Fruit fly (Drosophila melanogaster) whole organism, prepupa: ENCODE data around the gene GluRIIA.

Experiments used
- CG10631 ChIP-seq: fragments of 200-800 bp; sonication (Bioruptor generic); optimal IDR thresholded peaks from 2 replicates; lab custom pipeline; 2016; ENCODE audit warnings: missing biosample characterization, missing genetic modification characterization
- CG10669 ChIP-seq: fragments of 200-800 bp; sonication (Bioruptor generic); optimal IDR thresholded peaks from 3 replicates; lab custom pipeline; 2018; ENCODE audit warnings: missing biosample characterization, mild to moderate bottlenecking, missing genetic modification characterization, moderate library complexity
- CG11762 ChIP-seq: fragments of 200-800 bp; sonication (Bioruptor generic); optimal IDR thresholded peaks from 3 replicates; lab custom pipeline; 2016; ENCODE audit warnings: missing biosample characterization, missing genetic modification characterization; ENCODE audit not compliant: insufficient read depth
- CG11902 ChIP-seq: fragments of 200-800 bp; sonication (Bioruptor generic); optimal IDR thresholded peaks from 3 replicates; lab custom pipeline; 2016; ENCODE audit warnings: missing biosample characterization, missing genetic modification characterization
- CG15336 ChIP-seq: fragments of 200-800 bp; sonication (Bioruptor generic); IDR thresholded peaks from 2 replicates; pipeline ENCODE4 v1.3.6; 2022; ENCODE audit warnings: missing biosample characterization, missing genetic modification characterization
- CG16779 ChIP-seq: fragments of 200-800 bp; sonication (Bioruptor generic); optimal IDR thresholded peaks from 3 replicates; lab custom pipeline; 2017; ENCODE audit warnings: missing biosample characterization, mild to moderate bottlenecking, missing genetic modification characterization
- CG3032 ChIP-seq: fragments of 200-800 bp; optimal IDR thresholded peaks from 2 replicates; lab custom pipeline; 2019; ENCODE audit warnings: missing biosample characterization, mild to moderate bottlenecking, missing genetic modification characterization, moderate library complexity
- CG31627 ChIP-seq: fragments of 200-800 bp; sonication (Bioruptor generic); optimal IDR thresholded peaks from 3 replicates; lab custom pipeline; 2016; ENCODE audit warnings: missing biosample characterization, missing genetic modification characterization
- CG32006 ChIP-seq: fragments of 200-800 bp; sonication (Bioruptor generic); optimal IDR thresholded peaks from 3 replicates; lab custom pipeline; 2017; ENCODE audit warnings: missing biosample characterization, mild to moderate bottlenecking, missing genetic modification characterization
- CG3919 ChIP-seq: fragments of 200-800 bp; sonication (Bioruptor generic); optimal IDR thresholded peaks from 3 replicates; lab custom pipeline; 2016; ENCODE audit warnings: missing biosample characterization, missing genetic modification characterization
- CG4318 ChIP-seq: fragments of 200-800 bp; sonication (Bioruptor generic); optimal IDR thresholded peaks from 3 replicates; lab custom pipeline; 2017; ENCODE audit warnings: missing biosample characterization, mild to moderate bottlenecking, missing genetic modification characterization
- CG6163 ChIP-seq: fragments of 200-800 bp; sonication (Bioruptor generic); IDR thresholded peaks from 3 replicates; pipeline ENCODE4 v1.3.6; 2022; ENCODE audit warnings: missing biosample characterization, missing genetic modification characterization
- CG6276 ChIP-seq: fragments of 200-800 bp; sonication (Bioruptor generic); optimal IDR thresholded peaks from 2 replicates; lab custom pipeline; 2017; ENCODE audit warnings: missing biosample characterization, mild to moderate bottlenecking, missing genetic modification characterization
- CG6792 ChIP-seq: fragments of 200-800 bp; sonication (Bioruptor generic); optimal IDR thresholded peaks from 3 replicates; lab custom pipeline; 2016; ENCODE audit warnings: missing biosample characterization, missing genetic modification characterization
- CG7368 ChIP-seq: fragments of 200-800 bp; sonication (Bioruptor generic); optimal IDR thresholded peaks from 3 replicates; lab custom pipeline; 2016; ENCODE audit warnings: missing biosample characterization, missing genetic modification characterization
- CG8119 ChIP-seq: fragments of 200-800 bp; sonication (Bioruptor generic); IDR thresholded peaks from 3 replicates; pipeline ENCODE4 v1.3.6; 2022; ENCODE audit warnings: missing biosample characterization, missing genetic modification characterization
- CG8632 ChIP-seq: fragments of 200-800 bp; sonication (Bioruptor generic); optimal IDR thresholded peaks from 3 replicates; lab custom pipeline; 2016; ENCODE audit warnings: missing biosample characterization, missing genetic modification characterization
- CG9139 ChIP-seq: fragments of 200-800 bp; sonication (Bioruptor generic); optimal IDR thresholded peaks from 3 replicates; lab custom pipeline; 2017; ENCODE audit warnings: missing biosample characterization, mild to moderate bottlenecking, missing genetic modification characterization
- Eip78C ChIP-seq: fragments of 200-800 bp; sonication (Bioruptor generic); peaks from one replicate; lab custom pipeline; 2016; ENCODE audit warnings: missing biosample characterization, missing genetic modification characterization
- Eip93F ChIP-seq: fragments of 200-800 bp; sonication (Bioruptor generic); optimal IDR thresholded peaks from 2 replicates; lab custom pipeline; 2016; ENCODE audit warnings: missing biosample characterization, mild to moderate bottlenecking, missing genetic modification characterization
- Ets21C ChIP-seq: fragments of 200-800 bp; sonication (Bioruptor generic); optimal IDR thresholded peaks from 3 replicates; lab custom pipeline; 2016; ENCODE audit warnings: missing biosample characterization, missing genetic modification characterization
- Ets96B ChIP-seq: fragments of 200-800 bp; optimal IDR thresholded peaks from 2 replicates; lab custom pipeline; 2019; ENCODE audit warnings: missing biosample characterization, mild to moderate bottlenecking, missing genetic modification characterization, moderate library complexity
- Hr38 ChIP-seq: sonication (Bioruptor generic); optimal IDR thresholded peaks from 2 replicates; lab custom pipeline; 2016; ENCODE audit warnings: missing biosample characterization, missing genetic modification characterization
- Hr39 ChIP-seq: fragments of 200-800 bp; sonication (Bioruptor generic); optimal IDR thresholded peaks from 2 replicates; lab custom pipeline; 2016; ENCODE audit warnings: missing biosample characterization, missing genetic modification characterization
- Lpt ChIP-seq: fragments of 200-800 bp; sonication (Bioruptor generic); optimal IDR thresholded peaks from 3 replicates; lab custom pipeline; 2016; ENCODE audit warnings: missing biosample characterization, missing genetic modification characterization
- Met ChIP-seq: fragments of 200-800 bp; sonication (Bioruptor generic); optimal IDR thresholded peaks from 3 replicates; lab custom pipeline; 2016; ENCODE audit warnings: missing biosample characterization, missing genetic modification characterization
- OdsH ChIP-seq: fragments of 200-800 bp; sonication (Bioruptor generic); optimal IDR thresholded peaks from 3 replicates; lab custom pipeline; 2016; ENCODE audit warnings: missing biosample characterization, missing genetic modification characterization
- Smox ChIP-seq: fragments of 200-800 bp; sonication (Bioruptor generic); optimal IDR thresholded peaks from 3 replicates; lab custom pipeline; 2016; ENCODE audit warnings: missing biosample characterization, missing genetic modification characterization
- Sox102F ChIP-seq: fragments of 200-800 bp; sonication (Bioruptor generic); optimal IDR thresholded peaks from 2 replicates; lab custom pipeline; 2016; ENCODE audit warnings: missing biosample characterization, mild to moderate bottlenecking, missing genetic modification characterization
- Sox14 ChIP-seq: fragments of 200-800 bp; sonication (Bioruptor generic); optimal IDR thresholded peaks from 3 replicates; lab custom pipeline; 2016; ENCODE audit warnings: missing biosample characterization, missing genetic modification characterization
- Sox15 ChIP-seq: fragments of 200-800 bp; sonication (Bioruptor generic); optimal IDR thresholded peaks from 3 replicates; lab custom pipeline; 2016; ENCODE audit warnings: missing biosample characterization, missing genetic modification characterization
- achi ChIP-seq: fragments of 200-800 bp; sonication (Bioruptor generic); optimal IDR thresholded peaks from 3 replicates; lab custom pipeline; 2016; ENCODE audit warnings: missing biosample characterization, missing genetic modification characterization
- acj6 ChIP-seq: fragments of 200-800 bp; sonication (Bioruptor generic); optimal IDR thresholded peaks from 3 replicates; lab custom pipeline; 2016; ENCODE audit warnings: missing biosample characterization, missing genetic modification characterization
- cyc ChIP-seq: fragments of 200-800 bp; sonication (Bioruptor generic); optimal IDR thresholded peaks from 3 replicates; lab custom pipeline; 2016; ENCODE audit warnings: missing biosample characterization, missing genetic modification characterization
- dac ChIP-seq: fragments of 200-800 bp; sonication (Bioruptor generic); optimal IDR thresholded peaks from 2 replicates; lab custom pipeline; 2017; ENCODE audit warnings: missing biosample characterization, mild to moderate bottlenecking, missing genetic modification characterization
- dsx ChIP-seq: fragments of 200-800 bp; optimal IDR thresholded peaks from 3 replicates; lab custom pipeline; 2019; ENCODE audit warnings: missing biosample characterization, mild to moderate bottlenecking, missing genetic modification characterization, moderate library complexity; ENCODE audit not compliant: poor library complexity, severe bottlenecking
- esn ChIP-seq: fragments of 200-800 bp; sonication (Bioruptor generic); optimal IDR thresholded peaks from 2 replicates; lab custom pipeline; 2016; ENCODE audit warnings: missing biosample characterization, mild to moderate bottlenecking, missing genetic modification characterization, moderate library complexity
- fd59A ChIP-seq: fragments of 200-800 bp; sonication (Bioruptor generic); optimal IDR thresholded peaks from 2 replicates; lab custom pipeline; 2017; ENCODE audit warnings: missing biosample characterization, mild to moderate bottlenecking, missing genetic modification characterization, missing genetic modification reagents
- fd85E ChIP-seq: fragments of 200-800 bp; sonication (Bioruptor generic); optimal IDR thresholded peaks from 3 replicates; lab custom pipeline; 2016; ENCODE audit warnings: missing biosample characterization, missing genetic modification characterization
- lz ChIP-seq: fragments of 200-800 bp; sonication (Bioruptor generic); optimal IDR thresholded peaks from 3 replicates; lab custom pipeline; 2016; ENCODE audit warnings: missing biosample characterization, missing genetic modification characterization
- pdm3 ChIP-seq: fragments of 200-800 bp; sonication (Bioruptor generic); optimal IDR thresholded peaks from 3 replicates; lab custom pipeline; 2016; ENCODE audit warnings: missing biosample characterization, missing genetic modification characterization
- salr ChIP-seq, 2 experiments: fragments of 200-800 bp; sonication (Bioruptor generic); optimal IDR thresholded peaks; 3 replicates each; lab custom pipeline; 2016 to 2018; ENCODE audit warnings: missing biosample characterization in 2 of 2, missing genetic modification characterization in 2 of 2, mild to moderate bottlenecking in 1 of 2
- spab ChIP-seq: fragments of 200-800 bp; sonication (Bioruptor generic); optimal IDR thresholded peaks from 2 replicates; lab custom pipeline; 2017; ENCODE audit warnings: missing biosample characterization, mild to moderate bottlenecking, missing genetic modification characterization, missing genetic modification reagents
- ss ChIP-seq, 2 experiments: fragments of 200-800 bp; sonication (Bioruptor generic); optimal IDR thresholded peaks; 2 replicates in 1 of 2; 3 replicates in 1 of 2; lab custom pipeline; 2017 to 2018; ENCODE audit warnings: mild to moderate bottlenecking in 2 of 2, missing biosample characterization in 2 of 2, missing genetic modification characterization in 2 of 2, moderate library complexity in 1 of 2
- svp ChIP-seq: fragments of 200-800 bp; sonication (Bioruptor generic); peaks from one replicate; lab custom pipeline; 2016; ENCODE audit warnings: missing biosample characterization, missing genetic modification characterization
- topi ChIP-seq: fragments of 200-800 bp; sonication (Bioruptor generic); optimal IDR thresholded peaks from 3 replicates; lab custom pipeline; 2016; ENCODE audit warnings: missing biosample characterization, missing genetic modification characterization
- vri ChIP-seq: fragments of 200-800 bp; sonication (Bioruptor generic); optimal IDR thresholded peaks from 3 replicates; lab custom pipeline; 2016; ENCODE audit warnings: missing biosample characterization, mild to moderate bottlenecking, missing genetic modification characterization

GluRIIA gene

dm6 chr2L:5554818-5555217 is at the start of gene GluRIIA:
GluRIIA (plus strand) TSS chr2L:5555072.
- no peak for TF ChIP-seq Lpt (GFP tag; lab: Kevin White, UChicago)

dm6 chr2L:5505130-5505529 is 49.7 kb upstream of the GluRIIA start:
- TF ChIP-seq Ets96B (tag; lab: Kevin White, UChicago), result no peak
- no peak for TF ChIP-seq Sox15 (GFP tag; lab: Kevin White, UChicago)
- no peak for TF ChIP-seq CG3919 (GFP tag; lab: Kevin White, UChicago)
- TF ChIP-seq Sox14 (GFP tag; lab: Kevin White, UChicago), result no peak
- peak; percentile 41 for TF ChIP-seq Met (GFP tag; lab: Kevin White, UChicago)
- no peak for TF ChIP-seq CG15336 (GFP tag; lab: Robert Waterston, UW)
- no peak for TF ChIP-seq acj6 (GFP tag; lab: Kevin White, UChicago)
- TF ChIP-seq CG4318 (GFP tag; lab: Kevin White, UChicago), result no peak
- TF ChIP-seq CG10631 (GFP tag; lab: Kevin White, UChicago), result peak; percentile 35
- TF ChIP-seq Ets21C, result no peak
- TF ChIP-seq topi, result peak; percentile 17
- TF ChIP-seq Smox, result peak; percentile 3
- TF ChIP-seq CG9139, result no peak
- peak; percentile 21 for TF ChIP-seq lz
- TF ChIP-seq CG6792 (GFP tag; lab: Kevin White, UChicago), result no peak
- TF ChIP-seq esn (GFP tag; lab: Kevin White, UChicago), result peak; percentile 58
- no peak for TF ChIP-seq spab
- TF ChIP-seq Eip78C (GFP tag; lab: Kevin White, UChicago), result peak; percentile 51
- peak; percentile 23 for TF ChIP-seq CG31627 (GFP tag; lab: Kevin White, UChicago)
- no peak for TF ChIP-seq dac (GFP tag; lab: Kevin White, UChicago)
- TF ChIP-seq Sox102F (GFP tag; lab: Kevin White, UChicago), result peak; percentile 44
- no peak for TF ChIP-seq Hr39 (GFP tag; lab: Kevin White, UChicago)
- no peak for TF ChIP-seq dsx (GFP tag; lab: Kevin White, UChicago)
- no peak for TF ChIP-seq CG32006 (GFP tag; lab: Kevin White, UChicago)
- no peak for TF ChIP-seq cyc (GFP tag; lab: Kevin White, UChicago)
- TF ChIP-seq CG16779 (tag; lab: Kevin White, UChicago), result no peak
- no peak for TF ChIP-seq fd59A
- TF ChIP-seq Eip93F (GFP tag; lab: Kevin White, UChicago), result no peak
- no peak for TF ChIP-seq achi
- no peak for TF ChIP-seq CG11902 (GFP tag; lab: Kevin White, UChicago)
- peak; percentile 34 for TF ChIP-seq vri (GFP tag; lab: Kevin White, UChicago)
- TF ChIP-seq pdm3 (GFP tag; lab: Kevin White, UChicago), result peak; percentile 24
- peak; percentile 59 for TF ChIP-seq svp (GFP tag; lab: Kevin White, UChicago)
- TF ChIP-seq OdsH, result peak; percentile 33
- TF ChIP-seq CG6163 (GFP tag; lab: Robert Waterston, UW), result no peak

dm6 chr2L:5507082-5507481 is 47.8 kb upstream of the GluRIIA start:
- TF ChIP-seq lz (no peak), CG11762 (GFP tag; lab: Kevin White, UChicago) (no peak), spab (peak; percentile 16), Lpt (GFP tag; lab: Kevin White, UChicago) (no peak), svp (GFP tag; lab: Kevin White, UChicago) (peak; percentile 35), CG6792 (GFP tag; lab: Kevin White, UChicago) (no peak), vri (GFP tag; lab: Kevin White, UChicago) (no peak), Eip78C (GFP tag; lab: Kevin White, UChicago) (peak; percentile 38), CG31627 (GFP tag; lab: Kevin White, UChicago) (no peak), CG6276 (GFP tag; lab: Kevin White, UChicago) (no peak), CG9139 (no peak), Eip93F (GFP tag; lab: Kevin White, UChicago) (no peak), CG10669 (GFP tag; lab: Kevin White, UChicago) (no peak), CG8119 (GFP tag; lab: Robert Waterston, UW) (no peak), CG16779 (tag; lab: Kevin White, UChicago) (no peak), Ets96B (tag; lab: Kevin White, UChicago) (peak; percentile 35), Hr39 (GFP tag; lab: Kevin White, UChicago) (no peak), dsx (GFP tag; lab: Kevin White, UChicago) (peak; percentile 9), Hr38 (GFP tag; lab: Kevin White, UChicago) (no peak), achi (no peak), CG11902 (GFP tag; lab: Kevin White, UChicago) (no peak), CG7368 (GFP tag; lab: Kevin White, UChicago) (no peak), Smox (no peak), CG3032 (tag; lab: Kevin White, UChicago) (peak; percentile 50), esn (GFP tag; lab: Kevin White, UChicago) (no peak), fd85E (no peak), CG8632 (no peak), Met (GFP tag; lab: Kevin White, UChicago) (peak; percentile 3), ss (GFP tag; optimal IDR thresholded peaks at IDR 0.05; lab: Kevin White, UChicago) (peak in 1 of 2 experiments; percentile 9), salr (GFP tag; optimal IDR thresholded peaks at IDR 0.05; lab: Kevin White, UChicago) (no peak)
